Fruit fly (Drosophila melanogaster) whole organism, embryonic: ENCODE results near the gene D.

Experiments
- Atf3 ChIP-seq: fragments of 200-800 bp; sonication (Bioruptor generic); optimal IDR thresholded peaks from 3 replicates; lab custom pipeline; 2016; ENCODE audit warnings: missing biosample characterization, missing genetic modification characterization
- BEAF-32 ChIP-seq: fragments of 200-800 bp; sonication (Bioruptor generic); optimal IDR thresholded peaks from 3 replicates; lab custom pipeline; 2017; ENCODE audit warnings: missing biosample characterization, missing genetic modification characterization, mild to moderate bottlenecking, moderate library complexity, missing genetic modification reagents
- Blimp-1 ChIP-seq: fragments of 200-800 bp; sonication (Bioruptor generic); optimal IDR thresholded peaks from 3 replicates; lab custom pipeline; 2018; ENCODE audit warnings: missing biosample characterization, missing genetic modification characterization, mild to moderate bottlenecking, moderate library complexity, missing genetic modification reagents
- Bteb2 ChIP-seq: fragments of 200-800 bp; sonication (Bioruptor generic); optimal IDR thresholded peaks from 2 replicates; lab custom pipeline; 2016; ENCODE audit warnings: missing biosample characterization, missing genetic modification characterization
- CG10209 ChIP-seq: fragments of 200-800 bp; sonication (Bioruptor generic); optimal IDR thresholded peaks from 3 replicates; lab custom pipeline; 2017; ENCODE audit warnings: missing biosample characterization, mild to moderate bottlenecking, missing genetic modification characterization, missing genetic modification reagents
- CG12391 ChIP-seq: fragments of 200-800 bp; sonication (Bioruptor generic); optimal IDR thresholded peaks from 3 replicates; lab custom pipeline; 2018; ENCODE audit warnings: missing biosample characterization, mild to moderate bottlenecking, missing genetic modification characterization, moderate library complexity
- CG13424 ChIP-seq: fragments of 200-800 bp; sonication (Bioruptor generic); optimal IDR thresholded peaks from 2 replicates; lab custom pipeline; 2019; ENCODE audit warnings: missing biosample characterization, mild to moderate bottlenecking, missing genetic modification characterization, moderate library complexity
- CG14441 ChIP-seq: fragments of 200-800 bp; sonication (Bioruptor generic); IDR thresholded peaks from 2 replicates; pipeline ENCODE4 v1.3.6; 2022; ENCODE audit warnings: missing biosample characterization, missing genetic modification characterization
- CG14860 ChIP-seq: fragments of 200-800 bp; sonication (Bioruptor generic); IDR thresholded peaks from 3 replicates; pipeline ENCODE4 v1.3.6; 2022; ENCODE audit warnings: missing biosample characterization, missing genetic modification characterization; ENCODE audit not compliant: partially characterized antibody
- CG17802 ChIP-seq: fragments of 200-800 bp; sonication (Bioruptor generic); optimal IDR thresholded peaks from 2 replicates; lab custom pipeline; 2018; ENCODE audit warnings: missing biosample characterization, mild to moderate bottlenecking, missing genetic modification characterization, moderate library complexity
- CG2199 ChIP-seq: fragments of 200-800 bp; sonication (Bioruptor generic); IDR thresholded peaks from 3 replicates; pipeline ENCODE4 v1.3.6; 2022; ENCODE audit warnings: missing biosample characterization, missing genetic modification characterization
- CG3065 ChIP-seq: fragments of 200-800 bp; sonication (Bioruptor generic); optimal IDR thresholded peaks from 2 replicates; lab custom pipeline; 2016; ENCODE audit warnings: missing biosample characterization, missing genetic modification characterization
- CG31224 ChIP-seq: fragments of 200-800 bp; sonication (Bioruptor generic); IDR thresholded peaks from 2 replicates; pipeline ENCODE4 v1.3.6; 2022; ENCODE audit warnings: missing biosample characterization, missing genetic modification characterization
- CG3995 ChIP-seq: fragments of 200-800 bp; sonication (Bioruptor generic); optimal IDR thresholded peaks from 3 replicates; lab custom pipeline; 2016; ENCODE audit warnings: missing biosample characterization, missing genetic modification characterization
- CG4424 ChIP-seq: fragments of 200-800 bp; sonication (Bioruptor generic); optimal IDR thresholded peaks from 3 replicates; lab custom pipeline; 2016; ENCODE audit warnings: missing biosample characterization, missing genetic modification characterization
- CG7786 ChIP-seq: fragments of 200-800 bp; sonication (Bioruptor generic); optimal IDR thresholded peaks from 2 replicates; lab custom pipeline; 2016; ENCODE audit warnings: missing biosample characterization, missing genetic modification characterization
- CG8281 ChIP-seq: fragments of 200-800 bp; sonication (Bioruptor generic); optimal IDR thresholded peaks from 2 replicates; lab custom pipeline; 2018; ENCODE audit warnings: missing biosample characterization, mild to moderate bottlenecking, missing genetic modification characterization, moderate library complexity
- CG9215 ChIP-seq: fragments of 200-800 bp; sonication (Bioruptor generic); IDR thresholded peaks from 2 replicates; pipeline ENCODE4 v1.3.6; 2022; ENCODE audit warnings: missing biosample characterization, missing genetic modification characterization
- CG9437 ChIP-seq: fragments of 200-800 bp; sonication (Bioruptor generic); optimal IDR thresholded peaks from 2 replicates; lab custom pipeline; 2018; ENCODE audit warnings: missing biosample characterization, mild to moderate bottlenecking, missing genetic modification characterization
- CG9932 ChIP-seq: fragments of 200-800 bp; sonication (Bioruptor generic); IDR thresholded peaks from 2 replicates; pipeline ENCODE4 v1.3.6; 2022; ENCODE audit warnings: missing biosample characterization, missing genetic modification characterization
- Camta ChIP-seq: fragments of 200-800 bp; sonication (Bioruptor generic); optimal IDR thresholded peaks from 2 replicates; lab custom pipeline; 2016; ENCODE audit warnings: missing biosample characterization, missing genetic modification characterization
- Deaf1 ChIP-seq: fragments of 200-800 bp; optimal IDR thresholded peaks from 3 replicates; lab custom pipeline; 2019; ENCODE audit warnings: missing biosample characterization, mild to moderate bottlenecking, missing genetic modification characterization, moderate library complexity
- Dfd ChIP-seq, 2 experiments: fragments of >200 bp; optimal IDR thresholded peaks; 2 replicates each; lab custom pipeline; 2017; ENCODE audit warnings: missing biosample characterization in 2 of 2, missing genetic modification characterization in 2 of 2
- Doc3 ChIP-seq: fragments of 200-800 bp; sonication (Bioruptor generic); IDR thresholded peaks from 3 replicates; pipeline ENCODE4 v1.3.6; 2022; ENCODE audit warnings: missing biosample characterization, missing genetic modification characterization; ENCODE audit not compliant: partially characterized antibody
- E2f1 ChIP-seq: fragments of 200-800 bp; sonication (Bioruptor generic); IDR thresholded peaks from 2 replicates; pipeline ENCODE4 v1.3.6; 2022; ENCODE audit warnings: missing biosample characterization, missing genetic modification characterization
- E2f2 ChIP-seq: fragments of 200-800 bp; sonication (Bioruptor generic); IDR thresholded peaks from 2 replicates; pipeline ENCODE4 v1.3.6; 2022; ENCODE audit warnings: missing biosample characterization, missing genetic modification characterization
- Gug ChIP-seq: fragments of 200-800 bp; sonication (Bioruptor generic); IDR thresholded peaks from 4 replicates; pipeline ENCODE4 v1.3.6; 2022; ENCODE audit warnings: missing biosample characterization, missing genetic modification characterization
- H2.0 ChIP-seq: fragments of 200-800 bp; sonication (Bioruptor generic); IDR thresholded peaks from 2 replicates; pipeline ENCODE4 v1.3.6; 2022; ENCODE audit warnings: missing biosample characterization, missing genetic modification characterization
- HLH4C ChIP-seq: fragments of 200-800 bp; sonication (Bioruptor generic); IDR thresholded peaks from 3 replicates; pipeline ENCODE4 v1.3.6; 2022; ENCODE audit warnings: missing biosample characterization, missing genetic modification characterization; ENCODE audit not compliant: partially characterized antibody
- Hand ChIP-seq: fragments of 200-800 bp; sonication (Bioruptor generic); optimal IDR thresholded peaks from 2 replicates; lab custom pipeline; 2017; ENCODE audit warnings: mild to moderate bottlenecking, missing biosample characterization, missing genetic modification reagents, missing genetic modification characterization
- HmgD ChIP-seq: fragments of 200-800 bp; sonication (Bioruptor generic); optimal IDR thresholded peaks from 3 replicates; lab custom pipeline; 2016; ENCODE audit warnings: missing biosample characterization, missing genetic modification characterization
- Jarid2 ChIP-seq: fragments of 200-800 bp; sonication (Bioruptor generic); optimal IDR thresholded peaks from 3 replicates; lab custom pipeline; 2017; ENCODE audit warnings: mild to moderate bottlenecking, missing biosample characterization, missing genetic modification reagents, missing genetic modification characterization
- Lim3 ChIP-seq: fragments of 200-800 bp; sonication (Bioruptor generic); IDR thresholded peaks from 2 replicates; pipeline ENCODE4 v1.3.6; 2022; ENCODE audit warnings: missing biosample characterization, missing genetic modification characterization
- MTF-1 ChIP-seq: fragments of 200-800 bp; sonication (Bioruptor generic); optimal IDR thresholded peaks from 2 replicates; lab custom pipeline; 2018; ENCODE audit warnings: missing biosample characterization, mild to moderate bottlenecking, missing genetic modification characterization, borderline replicate concordance
- Mrtf ChIP-seq: fragments of 200-800 bp; sonication (Bioruptor generic); IDR thresholded peaks from 3 replicates; pipeline ENCODE4 v1.3.6; 2022; ENCODE audit warnings: missing biosample characterization, missing genetic modification characterization
- Nf-YA ChIP-seq: fragments of 200-800 bp; sonication (Bioruptor generic); IDR thresholded peaks from 2 replicates; pipeline ENCODE4 v1.3.6; 2022; ENCODE audit warnings: missing biosample characterization, missing genetic modification characterization
- YL-1 ChIP-seq: fragments of 200-800 bp; sonication (Bioruptor generic); optimal IDR thresholded peaks from 3 replicates; lab custom pipeline; 2017; ENCODE audit warnings: missing biosample characterization, mild to moderate bottlenecking, missing genetic modification characterization
- ab ChIP-seq: fragments of 200-800 bp; sonication (Bioruptor generic); optimal IDR thresholded peaks from 2 replicates; lab custom pipeline; 2016; ENCODE audit warnings: missing biosample characterization, missing genetic modification characterization
- abd-A ChIP-seq: fragments of 200-800 bp; sonication (Bioruptor generic); optimal IDR thresholded peaks from 3 replicates; lab custom pipeline; 2019; ENCODE audit warnings: missing biosample characterization, mild to moderate bottlenecking, missing genetic modification characterization, moderate library complexity
- cad ChIP-seq: fragments of >200 bp; optimal IDR thresholded peaks from 2 replicates; lab custom pipeline; 2017; ENCODE audit warnings: missing biosample characterization, missing genetic modification characterization
- croc ChIP-seq: fragments of 200-800 bp; sonication (Bioruptor generic); conservative IDR thresholded peaks from 3 replicates; pipeline ENCODE4 v1.3.6; 2022; ENCODE audit warnings: missing biosample characterization, missing genetic modification characterization
- dati ChIP-seq: fragments of 200-800 bp; sonication (Bioruptor generic); IDR thresholded peaks from 2 replicates; pipeline ENCODE4 v1.3.6; 2022; ENCODE audit warnings: missing biosample characterization, missing genetic modification characterization
- exex ChIP-seq: fragments of 200-800 bp; sonication (Bioruptor generic); optimal IDR thresholded peaks from 4 replicates; lab custom pipeline; 2018; ENCODE audit warnings: missing biosample characterization, mild to moderate bottlenecking, missing genetic modification characterization, moderate library complexity
- gcm ChIP-seq: fragments of 200-800 bp; sonication (Bioruptor generic); optimal IDR thresholded peaks from 2 replicates; lab custom pipeline; 2019; ENCODE audit warnings: missing biosample characterization, mild to moderate bottlenecking, missing genetic modification characterization, moderate library complexity
- gcm2 ChIP-seq: fragments of 200-800 bp; sonication (Bioruptor generic); optimal IDR thresholded peaks from 2 replicates; lab custom pipeline; 2016; ENCODE audit warnings: missing biosample characterization, missing genetic modification characterization
- grau ChIP-seq: fragments of 200-800 bp; optimal IDR thresholded peaks from 3 replicates; lab custom pipeline; 2019; ENCODE audit warnings: missing biosample characterization, mild to moderate bottlenecking, missing genetic modification characterization, moderate library complexity
- nerfin-1 ChIP-seq: fragments of 200-800 bp; sonication (Bioruptor generic); optimal IDR thresholded peaks from 3 replicates; lab custom pipeline; 2019; ENCODE audit warnings: missing biosample characterization, mild to moderate bottlenecking, missing genetic modification characterization, moderate library complexity
- nerfin-2 ChIP-seq: fragments of 200-800 bp; sonication (Bioruptor generic); IDR thresholded peaks from 2 replicates; pipeline ENCODE4 v1.3.6; 2022; ENCODE audit warnings: missing biosample characterization, missing genetic modification characterization; ENCODE audit not compliant: partially characterized antibody
- repo ChIP-seq: fragments of 200-800 bp; sonication (Bioruptor generic); optimal IDR thresholded peaks from 2 replicates; lab custom pipeline; 2016; ENCODE audit warnings: missing biosample characterization, missing genetic modification characterization
- salm ChIP-seq: fragments of 200-800 bp; sonication (Bioruptor generic); optimal IDR thresholded peaks from 2 replicates; lab custom pipeline; 2018; ENCODE audit warnings: missing biosample characterization, mild to moderate bottlenecking, missing genetic modification characterization
- wek ChIP-seq: fragments of 200-800 bp; sonication (Bioruptor generic); optimal IDR thresholded peaks from 3 replicates; lab custom pipeline; 2018; ENCODE audit warnings: missing biosample characterization, mild to moderate bottlenecking, missing genetic modification characterization, moderate library complexity

The D gene

dm6 chr3L:14193962-14194503, 15.6 kb upstream of the D start (continued):
- TF ChIP-seq HmgD (GFP tag; lab: Kevin White, UChicago) (no peak), E2f2 (GFP tag; lab: Robert Waterston, UW) (no peak), CG14860 (GFP tag; lab: Robert Waterston, UW) (no peak), CG9932 (no peak), exex (tag; lab: Kevin White, UChicago) (no peak), salm (no peak), Atf3 (GFP tag; lab: Kevin White, UChicago) (no peak), CG9437 (no peak), Deaf1 (no peak), CG3995 (no peak), MTF-1 (no peak), Dfd (GFP tag; optimal IDR thresholded peaks at IDR 0.05; lab: Kevin White, UChicago) (no peak), Doc3 (GFP tag; lab: Robert Waterston, UW) (no peak), cad (GFP tag; lab: Kevin White, UChicago) (peak; percentile 65), CG17802 (tag; lab: Kevin White, UChicago) (no peak), CG13424 (tag; lab: Kevin White, UChicago) (no peak), Mrtf (no peak), CG7786 (GFP tag; lab: Kevin White, UChicago) (no peak), gcm (GFP tag; lab: Kevin White, UChicago) (peak; percentile 41), gcm2 (no peak), Nf-YA (GFP tag; lab: Robert Waterston, UW) (no peak), CG10209 (GFP tag; lab: Kevin White, UChicago) (no peak), CG4424 (no peak), CG12391 (tag; lab: Kevin White, UChicago) (peak; percentile 43), Gug (GFP tag; lab: Robert Waterston, UW) (no peak), abd-A (no peak), CG3065 (GFP tag; lab: Kevin White, UChicago) (no peak), Lim3 (GFP tag; lab: Robert Waterston, UW) (no peak), croc (GFP tag; lab: Robert Waterston, UW) (no peak), CG8281 (tag; lab: Kevin White, UChicago) (no peak), grau (tag; lab: Kevin White, UChicago) (no peak), ab (GFP tag; lab: Kevin White, UChicago) (no peak), H2.0 (GFP tag; lab: Robert Waterston, UW) (no peak), CG14441 (no peak), Camta (GFP tag; lab: Kevin White, UChicago) (no peak), YL-1 (no peak), wek (GFP tag; lab: Kevin White, UChicago) (peak; percentile 53), CG2199 (0 out of 3 replicates have a peak, but pooled peaks have one; percentile 14), CG9215 (GFP tag; lab: Robert Waterston, UW) (no peak), CG31224 (GFP tag; lab: Robert Waterston, UW) (no peak), Blimp-1 (GFP tag; lab: Kevin White, UChicago) (peak; percentile 48), Jarid2 (no peak), nerfin-1 (tag; lab: Kevin White, UChicago) (no peak), HLH4C (GFP tag; lab: Robert Waterston, UW) (no peak), Bteb2 (GFP tag; lab: Kevin White, UChicago) (no peak), Hand (GFP tag; lab: Kevin White, UChicago) (no peak), dati (GFP tag; lab: Robert Waterston, UW) (no peak), E2f1 (no peak), repo (GFP tag; lab: Kevin White, UChicago) (no peak), nerfin-2 (GFP tag; lab: Robert Waterston, UW) (no peak), BEAF-32 (no peak)
